Fruit fly (Drosophila melanogaster): ENCODE data around the gene rsh.
A peak's percentile ranks its signal among the peaks of the same experiment; 100 is the strongest.

rsh gene

dm6 chrX:13105220-13105619, 116.8 kb downstream of the rsh start (continued):
- TF ChIP-seq en (GFP tag; optimal IDR thresholded peaks at IDR 0.05) = no peak
- TF ChIP-seq ham (GFP tag; IDR thresholded peaks at IDR 0.05) = no peak
- no peak for TF ChIP-seq CG8924 (tag; optimal IDR thresholded peaks at IDR 0.05)
- TF ChIP-seq sob (GFP tag; IDR thresholded peaks at IDR 0.05) = no peak
- no peak for TF ChIP-seq CG10274 (GFP tag; optimal IDR thresholded peaks at IDR 0.05)
- TF ChIP-seq CG12299 (tag; optimal IDR thresholded peaks at IDR 0.05) = no peak
- no peak for TF ChIP-seq unc-4 (GFP tag; IDR thresholded peaks at IDR 0.05; ENCODE audit: partially characterized antibody)
- TF ChIP-seq CG31388 (GFP tag; optimal IDR thresholded peaks at IDR 0.05) = no peak
- TF ChIP-seq inv (GFP tag; IDR thresholded peaks at IDR 0.05; ENCODE audit: partially characterized antibody) = no peak
- TF ChIP-seq CG3163 (GFP tag; optimal IDR thresholded peaks at IDR 0.05) = no peak
- no peak for TF ChIP-seq crc (GFP tag; optimal IDR thresholded peaks at IDR 0.05)
- no peak for TF ChIP-seq CG14050 (GFP tag; IDR thresholded peaks at IDR 0.05)
- no peak for TF ChIP-seq gce (GFP tag; IDR thresholded peaks at IDR 0.05)
- no peak for TF ChIP-seq E2f2 (GFP tag; IDR thresholded peaks at IDR 0.05)
- TF ChIP-seq CG11695 (GFP tag; IDR thresholded peaks at IDR 0.05) = no peak
- TF ChIP-seq B-H2 (GFP tag; optimal IDR thresholded peaks at IDR 0.05) = peak; percentile 12
- TF ChIP-seq CG2678 (tag; optimal IDR thresholded peaks at IDR 0.05) = peak; percentile 39
- TF ChIP-seq ewg (GFP tag; optimal IDR thresholded peaks at IDR 0.05) = no peak
- no peak for TF ChIP-seq sc (optimal IDR thresholded peaks at IDR 0.05)
- TF ChIP-seq sc (GFP tag; optimal IDR thresholded peaks at IDR 0.05) = no peak
- TF ChIP-seq CG2129 (GFP tag; IDR thresholded peaks at IDR 0.05; ENCODE audit: partially characterized antibody) = no peak
- peak in 1 of 2 experiments; percentile 13 for TF ChIP-seq Hr51 (GFP tag; optimal IDR thresholded peaks at IDR 0.05)
- no peak for TF ChIP-seq CG31224 (GFP tag; IDR thresholded peaks at IDR 0.05)
- no peak for TF ChIP-seq corto (GFP tag; optimal IDR thresholded peaks at IDR 0.05)
- TF ChIP-seq gem (tag; optimal IDR thresholded peaks at IDR 0.05) = peak; percentile 6
- peak; percentile 48 for TF ChIP-seq CG17568 (GFP tag; optimal IDR thresholded peaks at IDR 0.05)
- TF ChIP-seq Antp (GFP tag; optimal IDR thresholded peaks at IDR 0.05) = no peak
- no peak for TF ChIP-seq so (GFP tag; IDR thresholded peaks at IDR 0.05)
- TF ChIP-seq CG9797 (GFP tag; optimal IDR thresholded peaks at IDR 0.05) = no peak
- 0 out of 2 replicates have a peak, but pooled peaks have one; percentile 13 for TF ChIP-seq seq (GFP tag; IDR thresholded peaks at IDR 0.05)
- TF ChIP-seq NfI (GFP tag; optimal IDR thresholded peaks at IDR 0.05) = peak; percentile 2
- TF ChIP-seq bbx (GFP tag; IDR thresholded peaks at IDR 0.05; ENCODE audit: partially characterized antibody) = no peak
- TF ChIP-seq CG11504 (tag; optimal IDR thresholded peaks at IDR 0.05) = no peak
- no peak for TF ChIP-seq CG10979 (tag; optimal IDR thresholded peaks at IDR 0.05)
- TF ChIP-seq CG13424 (tag; optimal IDR thresholded peaks at IDR 0.05) = peak; percentile 21
- no peak for TF ChIP-seq CG11247 (GFP tag; IDR thresholded peaks at IDR 0.05)
- TF ChIP-seq CG6175 (GFP tag; IDR thresholded peaks at IDR 0.05) = no peak
- no peak for TF ChIP-seq CG14965 (GFP tag; optimal IDR thresholded peaks at IDR 0.05; ENCODE audit: borderline replicate concordance)
- TF ChIP-seq Fer1 (GFP tag; optimal IDR thresholded peaks at IDR 0.05) = peak; percentile 15
- TF ChIP-seq CG18619 (GFP tag; optimal IDR thresholded peaks at IDR 0.05) = no peak
- TF ChIP-seq CG8478 (optimal IDR thresholded peaks at IDR 0.05) = no peak
- no peak for TF ChIP-seq CG2199 (GFP tag; IDR thresholded peaks at IDR 0.05)
- TF ChIP-seq Side (GFP tag; optimal IDR thresholded peaks at IDR 0.05) = no peak
- no peak for TF ChIP-seq bsh (GFP tag; optimal IDR thresholded peaks at IDR 0.05)
- TF ChIP-seq CG4617 (GFP tag; optimal IDR thresholded peaks at IDR 0.05; ENCODE audit: borderline replicate concordance) = no peak
- TF ChIP-seq bab2 (GFP tag; optimal IDR thresholded peaks at IDR 0.05) = no peak
- no peak for TF ChIP-seq CG3847 (GFP tag; IDR thresholded peaks at IDR 0.05)
- no peak for TF ChIP-seq scrt (GFP tag; optimal IDR thresholded peaks at IDR 0.05)
- peak; percentile 12 for TF ChIP-seq fd3F (GFP tag; optimal IDR thresholded peaks at IDR 0.05)
- no peak for TF ChIP-seq ato (GFP tag; IDR thresholded peaks at IDR 0.05; ENCODE audit: partially characterized antibody)
- no peak for TF ChIP-seq Aef1 (GFP tag; IDR thresholded peaks at IDR 0.05)
